Fruit fly (Drosophila melanogaster) whole organism, wandering third instar larva: ENCODE results near the gene CG15533.

Experiments
- Dfd ChIP-seq: fragments of >200 bp; optimal IDR thresholded peaks from 2 replicates; lab custom pipeline; 2017; ENCODE audit warnings: missing biosample characterization, missing genetic modification characterization
- Mio ChIP-seq: sonication (Bioruptor generic); optimal IDR thresholded peaks from 2 replicates; lab custom pipeline; 2016; ENCODE audit warnings: missing biosample characterization, missing genetic modification characterization
- OdsH ChIP-seq: fragments of 200-800 bp; sonication (Bioruptor generic); optimal IDR thresholded peaks from 2 replicates; lab custom pipeline; 2016; ENCODE audit warnings: missing biosample characterization, mild to moderate bottlenecking, missing genetic modification characterization
- foxo ChIP-seq, 2 experiments: fragments of 200-800 bp; sonication (Bioruptor generic); optimal IDR thresholded peaks; 2 replicates in 1 of 2; 3 replicates in 1 of 2; lab custom pipeline; 2016 to 2017; ENCODE audit warnings: missing biosample characterization in 2 of 2, missing genetic modification characterization in 2 of 2
- sage ChIP-seq: fragments of 200-800 bp; sonication (Bioruptor generic); optimal IDR thresholded peaks from 2 replicates; lab custom pipeline; 2016; ENCODE audit warnings: missing biosample characterization, mild to moderate bottlenecking, missing genetic modification characterization

DNA sequence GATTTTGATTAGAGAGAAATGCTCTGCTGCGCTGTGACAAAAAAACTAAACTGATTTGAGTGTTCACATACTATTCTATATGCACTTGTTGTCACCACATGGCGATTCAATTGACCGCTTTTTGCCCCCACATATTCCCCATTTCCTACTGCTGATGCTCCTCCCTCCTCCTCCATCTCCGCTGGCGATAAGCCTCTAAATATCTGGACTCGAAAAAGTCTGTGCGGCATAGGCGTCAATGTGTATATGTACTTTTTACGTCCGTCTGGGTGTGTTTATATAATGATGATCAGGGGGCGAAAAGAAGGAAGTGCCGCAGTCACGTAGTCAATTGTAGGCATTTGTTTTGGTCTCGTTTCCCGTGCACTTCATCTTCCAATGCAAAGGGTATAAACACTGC is 37.9 kb downstream of the CG15533 start:
- no peak for TF ChIP-seq Dfd
- no peak for TF ChIP-seq OdsH (GFP tag; lab: Kevin White, UChicago)
- TF ChIP-seq Mio (GFP tag; lab: Kevin White, UChicago), result no peak
- no peak for TF ChIP-seq foxo (GFP tag; optimal IDR thresholded peaks at IDR 0.05; lab: Kevin White, UChicago)
- TF ChIP-seq sage (GFP tag; lab: Kevin White, UChicago), result no peak
